Worm (Caenorhabditis elegans) whole organism, L4 larva: ENCODE data around the gene F49H12.2.

Experiments
- aha-1 ChIP-seq: fragments of 150-350 bp; peaks from one replicate; lab custom pipeline; 2014; ENCODE audit warnings: missing biosample characterization, missing genetic modification characterization
- fos-1 ChIP-seq: fragments of 150-350 bp; optimal IDR thresholded peaks from 2 replicates; lab custom pipeline; 2014; ENCODE audit warnings: missing biosample characterization, missing genetic modification characterization
- mxl-3 ChIP-seq: fragments of 200-800 bp; sonication (Bioruptor generic); optimal IDR thresholded peaks from 2 replicates; lab custom pipeline; 2018; ENCODE audit warnings: mild to moderate bottlenecking, missing genetic modification characterization, missing compliant biosample characterization
- nhr-11 ChIP-seq: fragments of 150-350 bp; optimal IDR thresholded peaks from 2 replicates; lab custom pipeline; 2014; ENCODE audit warnings: missing biosample characterization, missing genetic modification characterization
- snpc-1.2 ChIP-seq: fragments of 200-800 bp; sonication (Bioruptor generic); IDR thresholded peaks from 2 replicates; pipeline ENCODE4 v1.3.6; 2022; ENCODE audit warnings: missing genetic modification reagents, missing genetic modification characterization, missing compliant biosample characterization
- unc-62 ChIP-seq, 3 experiments: fragments of 150-350 bp in 1 of 3; sonication (generic microtip); optimal IDR thresholded peaks in 2 of 3; peaks in 1 of 3; 1 replicate in 1 of 3; 2 replicates in 2 of 3; lab custom pipeline; 2014 to 2017; ENCODE audit warnings: missing biosample characterization in 3 of 3, missing genetic modification characterization in 3 of 3, missing genetic modification reagents in 3 of 3, missing genotype in 1 of 3

DNA sequence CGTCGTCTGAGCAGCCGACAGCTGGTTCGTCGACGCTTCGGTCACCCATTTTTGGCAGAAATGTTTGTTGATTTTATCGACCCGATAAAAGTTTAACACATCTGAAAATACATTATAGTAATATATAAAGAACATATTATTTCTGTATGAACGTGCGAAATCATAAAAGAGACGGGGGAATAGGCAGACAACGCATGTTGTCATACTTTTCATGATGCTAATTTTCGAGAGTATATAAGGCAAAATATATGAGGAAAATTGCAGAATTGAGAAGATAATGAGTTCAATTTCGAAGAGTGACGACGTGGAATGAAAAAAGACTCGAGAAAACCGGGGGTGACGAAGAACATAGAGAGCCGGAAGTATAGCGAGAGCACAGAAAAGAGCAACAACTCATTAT is 45.1 kb downstream of the F49H12.2 start, which contains the start of gene F53B1.8:
- TF ChIP-seq fos-1, result no peak
- no peak for TF ChIP-seq nhr-11 (tag; lab: Kevin White, UChicago)
- TF ChIP-seq snpc-1.2, result no peak
- TF ChIP-seq mxl-3, result no peak
- no peak for TF ChIP-seq unc-62 (GFP tag; optimal IDR thresholded peaks at IDR 0.05 in 1 of 2; lab: Kevin White, UChicago)
- no peak for TF ChIP-seq unc-62 (tag; optimal IDR thresholded peaks at IDR 0.05; lab: Kevin White, UChicago)
- no peak for TF ChIP-seq aha-1
